Worm (Caenorhabditis elegans) whole organism, L2 larva: ENCODE results near the gene kap-1.

Experiments used
- C34F6.9 ChIP-seq: fragments of 150-350 bp; optimal IDR thresholded peaks from 2 replicates; lab custom pipeline; 2014; ENCODE audit warnings: missing biosample characterization, missing genetic modification characterization
- F13H6.1 ChIP-seq: sonication (generic microtip); optimal IDR thresholded peaks from 2 replicates; lab custom pipeline; 2016; ENCODE audit warnings: missing genetic modification characterization, missing compliant biosample characterization
- Y55F3AM.14 ChIP-seq: fragments of 200-800 bp; sonication (Bioruptor generic); optimal IDR thresholded peaks from 2 replicates; lab custom pipeline; 2018; ENCODE audit warnings: mild to moderate bottlenecking, missing genetic modification characterization, missing compliant biosample characterization
- ZK546.5 ChIP-seq: sonication (generic microtip); optimal IDR thresholded peaks from 2 replicates; lab custom pipeline; 2017; ENCODE audit warnings: missing biosample characterization, missing genetic modification characterization
- alr-1 ChIP-seq: fragments of 150-350 bp; optimal IDR thresholded peaks from 2 replicates; lab custom pipeline; 2014; ENCODE audit warnings: missing biosample characterization, missing genetic modification characterization
- aly-2 ChIP-seq: fragments of 150-350 bp; optimal IDR thresholded peaks from 2 replicates; lab custom pipeline; 2014; ENCODE audit warnings: missing biosample characterization, missing genetic modification characterization
- blmp-1 ChIP-seq: sonication (generic microtip); optimal IDR thresholded peaks from 2 replicates; lab custom pipeline; 2017; ENCODE audit warnings: missing genetic modification characterization, mild to moderate bottlenecking, missing compliant biosample characterization, antibody characterized with exemption, moderate library complexity; ENCODE audit not compliant: insufficient read depth
- ceh-16 ChIP-seq: fragments of 150-350 bp; optimal IDR thresholded peaks from 2 replicates; lab custom pipeline; 2014; ENCODE audit warnings: missing biosample characterization, missing genetic modification characterization
- ceh-82 ChIP-seq: fragments of 150-350 bp; optimal IDR thresholded peaks from 2 replicates; lab custom pipeline; 2014; ENCODE audit warnings: missing biosample characterization, missing genetic modification characterization
- dmd-4 ChIP-seq: sonication (generic microtip); optimal IDR thresholded peaks from 2 replicates; lab custom pipeline; 2017; ENCODE audit warnings: missing biosample characterization, missing genetic modification characterization
- elt-1 ChIP-seq: fragments of 150-350 bp; optimal IDR thresholded peaks from 2 replicates; lab custom pipeline; 2014; ENCODE audit warnings: missing biosample characterization, missing genetic modification characterization
- elt-3 ChIP-seq: sonication (generic microtip); optimal IDR thresholded peaks from 2 replicates; lab custom pipeline; 2017; ENCODE audit warnings: missing biosample characterization, missing genetic modification characterization
- fos-1 ChIP-seq: fragments of 150-350 bp; optimal IDR thresholded peaks from 2 replicates; lab custom pipeline; 2014; ENCODE audit warnings: missing biosample characterization, missing genetic modification characterization
- gmeb-1 ChIP-seq: fragments of 150-350 bp; optimal IDR thresholded peaks from 2 replicates; lab custom pipeline; 2014; ENCODE audit warnings: missing biosample characterization, missing genetic modification characterization
- lin-13 ChIP-seq: fragments of 150-350 bp; optimal IDR thresholded peaks from 2 replicates; lab custom pipeline; 2014; ENCODE audit warnings: missing biosample characterization, missing genetic modification reagents, missing genetic modification characterization
- lin-39 ChIP-seq: fragments of 150-350 bp; optimal IDR thresholded peaks from 2 replicates; lab custom pipeline; 2014; ENCODE audit warnings: missing biosample characterization, missing genetic modification reagents, missing genetic modification characterization
- mab-5 ChIP-seq: fragments of 150-350 bp; optimal IDR thresholded peaks from 2 replicates; lab custom pipeline; 2014; ENCODE audit warnings: missing biosample characterization, missing genetic modification characterization
- mbf-1 ChIP-seq: sonication (generic microtip); optimal IDR thresholded peaks from 2 replicates; lab custom pipeline; 2017; ENCODE audit warnings: missing biosample characterization, missing genetic modification characterization
- mdl-1 ChIP-seq, 2 experiments: fragments of 150-350 bp in 1 of 2; sonication (generic microtip) in 1 of 2; optimal IDR thresholded peaks; 2 replicates each; lab custom pipeline; 2017; ENCODE audit warnings: missing biosample characterization in 2 of 2, missing genetic modification characterization in 2 of 2
- nhr-10 ChIP-seq: sonication (generic microtip); optimal IDR thresholded peaks from 2 replicates; lab custom pipeline; 2017; ENCODE audit warnings: missing biosample characterization, missing genetic modification characterization
- nhr-11 ChIP-seq: fragments of 150-350 bp; optimal IDR thresholded peaks from 2 replicates; lab custom pipeline; 2014; ENCODE audit warnings: missing biosample characterization, missing genetic modification characterization
- nhr-129 ChIP-seq: fragments of 150-350 bp; optimal IDR thresholded peaks from 2 replicates; lab custom pipeline; 2014; ENCODE audit warnings: missing biosample characterization, missing genetic modification characterization
- nhr-21 ChIP-seq: fragments of 150-350 bp; optimal IDR thresholded peaks from 2 replicates; lab custom pipeline; 2014; ENCODE audit warnings: missing biosample characterization, missing genetic modification characterization
- nhr-23 ChIP-seq: fragments of 150-350 bp; optimal IDR thresholded peaks from 2 replicates; lab custom pipeline; 2014; ENCODE audit warnings: missing biosample characterization, missing genetic modification reagents, missing genetic modification characterization
- nhr-237 ChIP-seq: fragments of 150-350 bp; optimal IDR thresholded peaks from 2 replicates; lab custom pipeline; 2014; ENCODE audit warnings: missing biosample characterization, missing genetic modification characterization
- nhr-25 ChIP-seq: fragments of 150-350 bp; sonication (generic microtip); optimal IDR thresholded peaks from 3 replicates; lab custom pipeline; 2014; ENCODE audit warnings: missing biosample characterization, missing genetic modification characterization
- nhr-6 ChIP-seq: fragments of 150-350 bp; optimal IDR thresholded peaks from 2 replicates; lab custom pipeline; 2014; ENCODE audit warnings: missing biosample characterization, missing genetic modification characterization
- peb-1 ChIP-seq: fragments of 150-350 bp; optimal IDR thresholded peaks from 2 replicates; lab custom pipeline; 2014; ENCODE audit warnings: missing biosample characterization, missing genetic modification characterization
- skn-1 ChIP-seq: sonication (generic microtip); optimal IDR thresholded peaks from 2 replicates; lab custom pipeline; 2017; ENCODE audit warnings: missing biosample characterization, missing genetic modification characterization
- sma-9 ChIP-seq, 2 experiments: fragments of 150-350 bp in 1 of 2; sonication (generic microtip) in 1 of 2; optimal IDR thresholded peaks; 2 replicates each; lab custom pipeline; 2014 to 2016; ENCODE audit warnings: missing genetic modification characterization in 2 of 2, mild to moderate bottlenecking in 1 of 2, missing biosample characterization in 1 of 2, missing compliant biosample characterization in 1 of 2, missing genetic modification reagents in 1 of 2, moderate library complexity in 1 of 2
- snpc-4 ChIP-seq: fragments of 150-350 bp; optimal IDR thresholded peaks from 2 replicates; lab custom pipeline; 2014; ENCODE audit warnings: missing biosample characterization, missing genetic modification characterization
- unc-39 ChIP-seq: fragments of 150-350 bp; optimal IDR thresholded peaks from 2 replicates; lab custom pipeline; 2014; ENCODE audit warnings: missing biosample characterization, missing genetic modification characterization
- unc-55 ChIP-seq: fragments of 150-350 bp; sonication (generic microtip); optimal IDR thresholded peaks from 3 replicates; lab custom pipeline; 2014; ENCODE audit warnings: missing biosample characterization, missing genetic modification reagents, missing genetic modification characterization
- unc-62 ChIP-seq: fragments of 150-350 bp; optimal IDR thresholded peaks from 2 replicates; lab custom pipeline; 2014; ENCODE audit warnings: missing biosample characterization, missing genetic modification reagents, missing genetic modification characterization
- ztf-1 ChIP-seq: fragments of 200-800 bp; sonication (Bioruptor generic); conservative IDR thresholded peaks from 2 replicates; pipeline ENCODE4 v1.3.6; 2022; ENCODE audit warnings: missing genetic modification characterization, missing compliant biosample characterization
- ztf-11 ChIP-seq: sonication (generic microtip); optimal IDR thresholded peaks from 2 replicates; lab custom pipeline; 2017; ENCODE audit warnings: missing biosample characterization, missing genetic modification characterization
- ztf-4 ChIP-seq: fragments of 150-350 bp; optimal IDR thresholded peaks from 2 replicates; lab custom pipeline; 2014; ENCODE audit warnings: missing biosample characterization, missing genetic modification characterization

kap-1 gene

ce11 chrIII:7338009-7338408, 626 bp upstream of the kap-1 start:
- TF ChIP-seq dmd-4 (no peak), elt-3 (no peak), nhr-129 (tag; lab: Kevin White, UChicago) (no peak), sma-9 (GFP tag; optimal IDR thresholded peaks at IDR 0.05; lab: Kevin White, UChicago) (no peak), sma-9 (tag; optimal IDR thresholded peaks at IDR 0.05; lab: Kevin White, UChicago) (no peak), snpc-4 (tag; lab: Kevin White, UChicago) (no peak), ceh-16 (tag; lab: Kevin White, UChicago) (no peak), ztf-1 (GFP tag; lab: Robert Waterston, UW) (no peak), C34F6.9 (tag; lab: Kevin White, UChicago) (no peak), nhr-10 (tag; lab: Kevin White, UChicago) (no peak), skn-1 (tag; lab: Kevin White, UChicago) (no peak), ztf-11 (tag; lab: Kevin White, UChicago) (no peak), gmeb-1 (no peak), Y55F3AM.14 (GFP tag; lab: Kevin White, UChicago) (no peak), mdl-1 (tag; optimal IDR thresholded peaks at IDR 0.05; lab: Kevin White, UChicago) (no peak), nhr-6 (tag; lab: Kevin White, UChicago) (no peak), blmp-1 (tag; lab: Kevin White, UChicago) (no peak)

ce11 chrIII:7339138-7339537, 503 bp downstream of the kap-1 start:
- no peak for TF ChIP-seq nhr-10 (tag; lab: Kevin White, UChicago)
- TF ChIP-seq blmp-1 (tag; lab: Kevin White, UChicago), result no peak
- no peak for TF ChIP-seq nhr-11 (tag; lab: Kevin White, UChicago)
- no peak for TF ChIP-seq nhr-21 (tag; lab: Kevin White, UChicago)
- no peak for TF ChIP-seq nhr-25 (tag; lab: Kevin White, UChicago)
- TF ChIP-seq nhr-237 (tag; lab: Kevin White, UChicago), result no peak
- TF ChIP-seq ceh-16 (tag; lab: Kevin White, UChicago), result no peak
- no peak for TF ChIP-seq unc-55
- TF ChIP-seq peb-1 (tag; lab: Kevin White, UChicago), result no peak
- TF ChIP-seq lin-13, result no peak
- no peak for TF ChIP-seq F13H6.1 (tag; lab: Kevin White, UChicago)
- no peak for TF ChIP-seq elt-1
- no peak for TF ChIP-seq ztf-1 (GFP tag; lab: Robert Waterston, UW)
- no peak for TF ChIP-seq lin-39 (tag; lab: Kevin White, UChicago)
- TF ChIP-seq ceh-82 (tag; lab: Kevin White, UChicago), result no peak
- TF ChIP-seq mbf-1 (tag; lab: Kevin White, UChicago), result no peak
- no peak for TF ChIP-seq unc-62 (GFP tag; lab: Kevin White, UChicago)
- TF ChIP-seq nhr-23 (tag; lab: Kevin White, UChicago), result no peak
- TF ChIP-seq sma-9 (GFP tag; optimal IDR thresholded peaks at IDR 0.05; lab: Kevin White, UChicago), result no peak
- no peak for TF ChIP-seq sma-9 (tag; optimal IDR thresholded peaks at IDR 0.05; lab: Kevin White, UChicago)
- TF ChIP-seq ztf-4 (tag; lab: Kevin White, UChicago), result no peak

- TF ChIP-seq nhr-11 (tag; lab: Kevin White, UChicago), result no peak
- TF ChIP-seq ceh-16 (tag; lab: Kevin White, UChicago), result no peak
- no peak for TF ChIP-seq elt-3
- no peak for TF ChIP-seq lin-13
These were observed 4.8 kb downstream of the kap-1 start, which contains the start of gene F08F8.6 for ce11 chrIII:7343389-7343788. F08F8.6 (plus strand) TSS chrIII:7343689.

- no peak for TF ChIP-seq ceh-16 (tag; lab: Kevin White, UChicago)
- TF ChIP-seq F13H6.1 (tag; lab: Kevin White, UChicago), result no peak
- no peak for TF ChIP-seq Y55F3AM.14 (GFP tag; lab: Kevin White, UChicago)
- no peak for TF ChIP-seq fos-1
- TF ChIP-seq unc-39 (tag; lab: Kevin White, UChicago), result no peak
- TF ChIP-seq aly-2 (tag; lab: Kevin White, UChicago), result no peak
- no peak for TF ChIP-seq unc-55
- TF ChIP-seq C34F6.9 (tag; lab: Kevin White, UChicago), result no peak
- TF ChIP-seq alr-1, result no peak
- no peak for TF ChIP-seq skn-1 (tag; lab: Kevin White, UChicago)
- TF ChIP-seq elt-1, result no peak
- TF ChIP-seq ZK546.5 (tag; lab: Kevin White, UChicago), result no peak
- TF ChIP-seq mab-5 (tag; lab: Kevin White, UChicago), result no peak
- TF ChIP-seq lin-13, result no peak
These were observed 8.4 kb downstream of the kap-1 start, which contains the start of gene F08F8.7 for ce11 chrIII:7347049-7347448. F08F8.7 (minus strand) TSS chrIII:7347149.
